Fruit fly (Drosophila melanogaster) whole organism, embryonic: ENCODE measurements around the gene Agpat1.

Experiments used
- Atf3 ChIP-seq: fragments of 200-800 bp; sonication (Bioruptor generic); optimal IDR thresholded peaks from 3 replicates; lab custom pipeline; 2016; ENCODE audit warnings: missing biosample characterization, missing genetic modification characterization
- BtbVII ChIP-seq: fragments of 200-800 bp; sonication (Bioruptor generic); optimal IDR thresholded peaks from 3 replicates; lab custom pipeline; 2017; ENCODE audit warnings: missing biosample characterization, mild to moderate bottlenecking, missing genetic modification characterization
- Bteb2 ChIP-seq: fragments of 200-800 bp; sonication (Bioruptor generic); optimal IDR thresholded peaks from 2 replicates; lab custom pipeline; 2016; ENCODE audit warnings: missing biosample characterization, missing genetic modification characterization
- CG10366 ChIP-seq: fragments of 200-800 bp; sonication (Bioruptor generic); IDR thresholded peaks from 2 replicates; pipeline ENCODE4 v1.3.6; 2022; ENCODE audit warnings: missing biosample characterization, missing genetic modification characterization
- CG10462 ChIP-seq: fragments of 200-800 bp; sonication (Bioruptor generic); optimal IDR thresholded peaks from 2 replicates; lab custom pipeline; 2016; ENCODE audit warnings: missing biosample characterization, missing genetic modification characterization
- CG10654 ChIP-seq: fragments of 200-800 bp; sonication (Bioruptor generic); optimal IDR thresholded peaks from 2 replicates; lab custom pipeline; 2016; ENCODE audit warnings: missing biosample characterization, missing genetic modification characterization
- CG11560 ChIP-seq: fragments of 200-800 bp; sonication (Bioruptor generic); IDR thresholded peaks from 3 replicates; pipeline ENCODE4 v1.3.6; 2022; ENCODE audit warnings: missing biosample characterization, missing genetic modification characterization
- CG11695 ChIP-seq: fragments of 200-800 bp; sonication (Bioruptor generic); IDR thresholded peaks from 3 replicates; pipeline ENCODE4 v1.3.6; 2022; ENCODE audit warnings: missing biosample characterization, missing genetic modification characterization
- CG12104 ChIP-seq: fragments of 200-800 bp; sonication (Bioruptor generic); optimal IDR thresholded peaks from 3 replicates; lab custom pipeline; 2016; ENCODE audit warnings: missing biosample characterization, missing genetic modification characterization
- CG12942 ChIP-seq: fragments of 200-800 bp; sonication (Bioruptor generic); optimal IDR thresholded peaks from 3 replicates; lab custom pipeline; 2016; ENCODE audit warnings: missing biosample characterization, missing genetic modification characterization
- CG13296 ChIP-seq: fragments of 200-800 bp; sonication (Bioruptor generic); optimal IDR thresholded peaks from 3 replicates; lab custom pipeline; 2018; ENCODE audit warnings: missing biosample characterization, mild to moderate bottlenecking, missing genetic modification characterization
- CG14710 ChIP-seq: fragments of 200-800 bp; sonication (Bioruptor generic); optimal IDR thresholded peaks from 3 replicates; lab custom pipeline; 2019; ENCODE audit warnings: missing biosample characterization, mild to moderate bottlenecking, missing genetic modification characterization, moderate library complexity
- CG17829 ChIP-seq: fragments of 200-800 bp; optimal IDR thresholded peaks from 2 replicates; lab custom pipeline; 2019; ENCODE audit warnings: missing biosample characterization, mild to moderate bottlenecking, missing genetic modification characterization, moderate library complexity
- CG18619 ChIP-seq: fragments of 200-800 bp; sonication (Bioruptor generic); optimal IDR thresholded peaks from 3 replicates; lab custom pipeline; 2017; ENCODE audit warnings: missing biosample characterization, mild to moderate bottlenecking, missing genetic modification characterization
- CG30020 ChIP-seq: fragments of 200-800 bp; optimal IDR thresholded peaks from 2 replicates; lab custom pipeline; 2019; ENCODE audit warnings: missing biosample characterization, mild to moderate bottlenecking, missing genetic modification characterization, moderate library complexity
- CG30403 ChIP-seq: fragments of 200-800 bp; sonication (Bioruptor generic); optimal IDR thresholded peaks from 3 replicates; lab custom pipeline; 2016; ENCODE audit warnings: missing biosample characterization, missing genetic modification characterization
- CG4328 ChIP-seq: fragments of 200-800 bp; sonication (Bioruptor generic); optimal IDR thresholded peaks from 3 replicates; lab custom pipeline; 2017; ENCODE audit warnings: missing biosample characterization, missing genetic modification reagents, missing genetic modification characterization
- CG4424 ChIP-seq: fragments of 200-800 bp; sonication (Bioruptor generic); optimal IDR thresholded peaks from 3 replicates; lab custom pipeline; 2016; ENCODE audit warnings: missing biosample characterization, missing genetic modification characterization
- CG5953 ChIP-seq: fragments of 200-800 bp; sonication (Bioruptor generic); IDR thresholded peaks from 2 replicates; pipeline ENCODE4 v1.3.6; 2022; ENCODE audit warnings: missing biosample characterization, missing genetic modification characterization
- CG6654 ChIP-seq: fragments of 200-800 bp; sonication (Bioruptor generic); optimal IDR thresholded peaks from 2 replicates; lab custom pipeline; 2017; ENCODE audit warnings: missing biosample characterization, mild to moderate bottlenecking, missing genetic modification characterization
- CG6765 ChIP-seq: fragments of 200-800 bp; sonication (Bioruptor generic); optimal IDR thresholded peaks from 3 replicates; lab custom pipeline; 2017; ENCODE audit warnings: missing biosample characterization, mild to moderate bottlenecking, missing genetic modification characterization
- D ChIP-seq, 2 experiments: fragments of 200-800 bp in 1 of 2; fragments of >200 bp in 1 of 2; sonication (Bioruptor generic) in 1 of 2; optimal IDR thresholded peaks; 2 replicates in 1 of 2; 3 replicates in 1 of 2; lab custom pipeline; 2017; ENCODE audit warnings: mild to moderate bottlenecking in 1 of 2, missing biosample characterization in 1 of 2, missing genetic modification characterization in 1 of 2, missing genetic modification reagents in 1 of 2
- E2f2 ChIP-seq: fragments of 200-800 bp; sonication (Bioruptor generic); IDR thresholded peaks from 2 replicates; pipeline ENCODE4 v1.3.6; 2022; ENCODE audit warnings: missing biosample characterization, missing genetic modification characterization
- Eip74EF ChIP-seq, 2 experiments: fragments of 200-800 bp in 1 of 2; fragments of >200 bp in 1 of 2; sonication (Bioruptor generic) in 1 of 2; optimal IDR thresholded peaks; 2 replicates each; lab custom pipeline; 2017 to 2019; ENCODE audit warnings: missing biosample characterization in 2 of 2, missing genetic modification characterization in 2 of 2, mild to moderate bottlenecking in 1 of 2, moderate library complexity in 1 of 2
- Hand ChIP-seq: fragments of 200-800 bp; sonication (Bioruptor generic); optimal IDR thresholded peaks from 2 replicates; lab custom pipeline; 2017; ENCODE audit warnings: mild to moderate bottlenecking, missing biosample characterization, missing genetic modification reagents, missing genetic modification characterization
- Mrtf ChIP-seq: fragments of 200-800 bp; sonication (Bioruptor generic); IDR thresholded peaks from 3 replicates; pipeline ENCODE4 v1.3.6; 2022; ENCODE audit warnings: missing biosample characterization, missing genetic modification characterization
- Myb ChIP-seq: fragments of 200-800 bp; sonication (Bioruptor generic); optimal IDR thresholded peaks from 2 replicates; lab custom pipeline; 2016; ENCODE audit warnings: missing biosample characterization, missing genetic modification characterization
- Poxn ChIP-seq: fragments of 200-800 bp; sonication (Bioruptor generic); IDR thresholded peaks from 2 replicates; pipeline ENCODE4 v1.3.6; 2022; ENCODE audit warnings: missing biosample characterization, missing genetic modification characterization
- Spps ChIP-seq: fragments of 200-800 bp; sonication (Bioruptor generic); optimal IDR thresholded peaks from 2 replicates; lab custom pipeline; 2018; ENCODE audit warnings: missing biosample characterization, mild to moderate bottlenecking, missing genetic modification characterization
- Usf ChIP-seq: fragments of 200-800 bp; sonication (Bioruptor generic); optimal IDR thresholded peaks from 2 replicates; lab custom pipeline; 2017; ENCODE audit warnings: missing genotype, missing biosample characterization, missing genetic modification characterization
- al ChIP-seq: fragments of 200-800 bp; sonication (Bioruptor generic); IDR thresholded peaks from 2 replicates; pipeline ENCODE4 v1.3.6; 2022; ENCODE audit warnings: missing biosample characterization, missing genetic modification characterization
- cato ChIP-seq: fragments of 200-800 bp; sonication (Bioruptor generic); optimal IDR thresholded peaks from 2 replicates; lab custom pipeline; 2016; ENCODE audit warnings: missing biosample characterization, missing genetic modification characterization, borderline replicate concordance
- chif ChIP-seq, 2 experiments: fragments of 200-800 bp; sonication (Bioruptor generic); optimal IDR thresholded peaks; 3 replicates each; lab custom pipeline; 2016; ENCODE audit warnings: missing biosample characterization in 2 of 2, missing genetic modification characterization in 2 of 2
- cwo ChIP-seq: fragments of 200-800 bp; sonication (Bioruptor generic); optimal IDR thresholded peaks from 3 replicates; lab custom pipeline; 2017; ENCODE audit warnings: missing biosample characterization, missing genetic modification characterization, mild to moderate bottlenecking, moderate library complexity, missing genetic modification reagents
- esg ChIP-seq: fragments of 200-800 bp; sonication (Bioruptor generic); conservative IDR thresholded peaks from 2 replicates; pipeline ENCODE4 v1.3.6; 2022; ENCODE audit warnings: missing biosample characterization, missing genetic modification characterization
- ewg ChIP-seq: fragments of 200-800 bp; sonication (Bioruptor generic); optimal IDR thresholded peaks from 3 replicates; lab custom pipeline; 2017; ENCODE audit warnings: mild to moderate bottlenecking, missing biosample characterization, missing genetic modification reagents, missing genetic modification characterization
- fd3F ChIP-seq: fragments of 200-800 bp; sonication (Bioruptor generic); optimal IDR thresholded peaks from 2 replicates; lab custom pipeline; 2018; ENCODE audit warnings: missing biosample characterization, mild to moderate bottlenecking, missing genetic modification characterization, moderate library complexity
- fd96Cb ChIP-seq: fragments of 200-800 bp; sonication (Bioruptor generic); optimal IDR thresholded peaks from 2 replicates; lab custom pipeline; 2018; ENCODE audit warnings: missing biosample characterization, mild to moderate bottlenecking, missing genetic modification characterization, moderate library complexity
- ftz-f1 ChIP-seq: fragments of 200-800 bp; sonication (Bioruptor generic); optimal IDR thresholded peaks from 2 replicates; lab custom pipeline; 2016; ENCODE audit warnings: missing biosample characterization, missing genetic modification characterization
- ind ChIP-seq: fragments of 200-800 bp; sonication (Bioruptor generic); optimal IDR thresholded peaks from 3 replicates; lab custom pipeline; 2016; ENCODE audit warnings: missing biosample characterization, missing genetic modification characterization
- odd ChIP-seq: fragments of 200-800 bp; sonication (Bioruptor generic); optimal IDR thresholded peaks from 2 replicates; lab custom pipeline; 2017; ENCODE audit warnings: missing biosample characterization, mild to moderate bottlenecking, missing genetic modification characterization
- pan ChIP-seq, 4 experiments: fragments of >200 bp in 3 of 4; fragments of 200-800 bp in 1 of 4; sonication (Bioruptor generic) in 1 of 4; optimal IDR thresholded peaks in 3 of 4; IDR thresholded peaks in 1 of 4; 2 replicates each; pipeline versions ENCODE4 v1.3.6 to Lab custom; 2017 to 2022; ENCODE audit warnings: missing biosample characterization in 2 of 4, missing genetic modification characterization in 2 of 4, mixed read lengths in 1 of 4
- pros ChIP-seq: fragments of 200-800 bp; sonication (Bioruptor generic); optimal IDR thresholded peaks from 3 replicates; lab custom pipeline; 2019; ENCODE audit warnings: missing biosample characterization, mild to moderate bottlenecking, missing genetic modification characterization, moderate library complexity
- pum ChIP-seq: fragments of 200-800 bp; sonication (Bioruptor generic); optimal IDR thresholded peaks from 2 replicates; lab custom pipeline; 2016; ENCODE audit warnings: missing biosample characterization, missing genetic modification characterization
- row ChIP-seq: fragments of 200-800 bp; sonication (Bioruptor generic); IDR thresholded peaks from 3 replicates; pipeline ENCODE4 v1.3.6; 2022; ENCODE audit warnings: missing biosample characterization, missing genetic modification characterization
- salm ChIP-seq: fragments of 200-800 bp; sonication (Bioruptor generic); optimal IDR thresholded peaks from 2 replicates; lab custom pipeline; 2018; ENCODE audit warnings: missing biosample characterization, mild to moderate bottlenecking, missing genetic modification characterization
- ttk ChIP-seq: fragments of 200-800 bp; sonication (Bioruptor generic); IDR thresholded peaks from 2 replicates; pipeline ENCODE4 v2.1.2; 2022; ENCODE audit warnings: missing biosample characterization, missing genetic modification characterization
- zen ChIP-seq: fragments of 200-800 bp; sonication (Bioruptor generic); optimal IDR thresholded peaks from 3 replicates; lab custom pipeline; 2018; ENCODE audit warnings: missing biosample characterization, mild to moderate bottlenecking, missing genetic modification characterization, moderate library complexity

Agpat1 gene

DNA sequence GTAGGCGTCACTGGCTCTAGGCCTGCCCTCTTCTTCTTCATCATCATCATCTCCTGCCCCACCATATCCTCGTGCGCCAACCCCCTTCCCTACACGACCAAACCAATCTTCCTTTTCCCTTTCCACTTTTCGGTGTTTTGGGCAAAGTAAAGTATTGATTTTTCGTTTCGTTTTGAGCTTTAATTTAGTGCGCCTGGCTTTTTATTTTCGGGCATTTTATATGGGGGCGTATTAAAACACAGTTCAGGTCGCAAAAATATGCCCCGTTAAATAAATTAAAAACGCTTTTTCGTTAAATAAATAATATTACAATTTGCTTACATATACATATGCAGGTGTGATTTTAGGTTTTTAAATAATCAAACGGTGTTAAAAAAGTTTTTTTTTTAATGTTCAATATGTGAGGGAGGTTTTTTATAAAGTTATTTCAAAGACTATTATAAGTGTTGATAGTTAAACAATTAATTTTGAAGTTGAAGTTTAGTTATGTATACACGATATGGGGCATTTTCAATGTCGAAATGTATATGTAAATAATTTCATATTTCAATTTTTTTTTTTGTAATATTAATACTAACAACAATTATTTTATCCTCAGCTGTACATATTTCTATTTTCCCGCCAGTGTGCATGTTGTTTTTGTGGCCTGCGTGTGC is 27.2 kb upstream of the Agpat1 start (continued):
- TF ChIP-seq CG6654 (peak; percentile 71), CG18619 (GFP tag; lab: Kevin White, UChicago) (peak; percentile 77), ind (GFP tag; lab: Kevin White, UChicago) (peak; percentile 55), D (optimal IDR thresholded peaks at IDR 0.05; lab: Kevin White, UChicago) (no peak), D (GFP tag; optimal IDR thresholded peaks at IDR 0.05; lab: Kevin White, UChicago) (peak; percentile 73), Bteb2 (GFP tag; lab: Kevin White, UChicago) (peak; percentile 1), fd96Cb (tag; lab: Kevin White, UChicago) (peak; percentile 84), CG30403 (GFP tag; lab: Kevin White, UChicago) (peak; percentile 83), CG14710 (tag; lab: Kevin White, UChicago) (peak; percentile 76), CG12942 (GFP tag; lab: Kevin White, UChicago) (peak; percentile 5), CG10462 (GFP tag; lab: Kevin White, UChicago) (peak; percentile 20), pros (no peak), BtbVII (peak; percentile 61), salm (tag; lab: Kevin White, UChicago) (peak; percentile 35), row (GFP tag; lab: Robert Waterston, UW) (peak; percentile 57), Eip74EF (GFP tag; optimal IDR thresholded peaks at IDR 0.05; lab: Kevin White, UChicago) (peak in 1 of 2 experiments; percentile 79), Atf3 (GFP tag; lab: Kevin White, UChicago) (no peak), zen (peak; percentile 29), ewg (GFP tag; lab: Kevin White, UChicago) (peak; percentile 62), ftz-f1 (GFP tag; lab: Kevin White, UChicago) (no peak), Spps (tag; lab: Kevin White, UChicago) (peak; percentile 30), CG30020 (tag; lab: Kevin White, UChicago) (peak; percentile 47), esg (GFP tag; lab: Robert Waterston, UW) (peak; percentile 60), CG4328 (GFP tag; lab: Kevin White, UChicago) (peak; percentile 35), CG13296 (peak; percentile 73), Poxn (no peak), Usf (no peak), pum (GFP tag; lab: Kevin White, UChicago) (no peak), Mrtf (GFP tag; lab: Robert Waterston, UW) (no peak), CG11560 (tag; lab: Robert Waterston, UW) (no peak), CG10654 (GFP tag; lab: Kevin White, UChicago) (peak; percentile 43), cwo (GFP tag; lab: Kevin White, UChicago) (peak; percentile 62), ttk (GFP tag; lab: Robert Waterston, UW) (0 out of 2 replicates have a peak, but pooled peaks have one; percentile 9), CG6765 (peak; percentile 81), chif (GFP tag; optimal IDR thresholded peaks at IDR 0.05; lab: Kevin White, UChicago) (peak; percentile 17 to 31), CG5953 (GFP tag; lab: Robert Waterston, UW) (no peak), odd (peak; percentile 72), CG17829 (tag; lab: Kevin White, UChicago) (peak; percentile 76), al (no peak), fd3F (peak; percentile 67), CG4424 (peak; percentile 64), cato (GFP tag; lab: Kevin White, UChicago) (peak; percentile 10), CG11695 (GFP tag; lab: Robert Waterston, UW) (peak; percentile 79), CG10366 (GFP tag; lab: Robert Waterston, UW) (peak; percentile 27; the same call in 1 of the 2 replicates), CG12104 (GFP tag; lab: Kevin White, UChicago) (peak; percentile 73), pan (optimal IDR thresholded peaks at IDR 0.05; lab: Kevin White, UChicago) (no peak), pan (GFP tag; optimal IDR thresholded peaks at IDR 0.05 in 1 of 2, IDR thresholded peaks at IDR 0.05 in 1 of 2) (peak in 1 of 2 experiments; percentile 68), Myb (GFP tag; lab: Kevin White, UChicago) (no peak), Hand (GFP tag; lab: Kevin White, UChicago) (peak; percentile 55), E2f2 (GFP tag; lab: Robert Waterston, UW) (peak; percentile 27; the same call in 1 of the 2 replicates)
